Fruit fly (Drosophila melanogaster): ENCODE measurements around the gene Fum2.
A peak's percentile ranks its signal among the peaks of the same experiment; 100 is the strongest.

The Fum2 gene

dm6 chrX:6678635-6679501, 2.7 kb upstream of the Fum2 start, which contains the start of gene ND-ASHI (continued):
- peak; percentile 89 for TF ChIP-seq dati (GFP tag; IDR thresholded peaks at IDR 0.05)
- peak; percentile 85 for TF ChIP-seq CHES-1-like (GFP tag; optimal IDR thresholded peaks at IDR 0.05)
- peak; percentile 78 for TF ChIP-seq NK7.1 (GFP tag; optimal IDR thresholded peaks at IDR 0.05)
- TF ChIP-seq lab (GFP tag; optimal IDR thresholded peaks at IDR 0.05): peak; percentile 98
- peak; percentile 90 for TF ChIP-seq D19A (tag; optimal IDR thresholded peaks at IDR 0.05)
- TF ChIP-seq mam (GFP tag; optimal IDR thresholded peaks at IDR 0.05): peak; percentile 95
- TF ChIP-seq gro (GFP tag; optimal IDR thresholded peaks at IDR 0.05): peak; percentile 97
- TF ChIP-seq CG12299 (tag; optimal IDR thresholded peaks at IDR 0.05): peak; percentile 91
- peak; percentile 89 for TF ChIP-seq CG11560 (tag; IDR thresholded peaks at IDR 0.05)
- peak; percentile 81 for TF ChIP-seq Elba2 (GFP tag; optimal IDR thresholded peaks at IDR 0.05)
- TF ChIP-seq CG42726 (GFP tag; IDR thresholded peaks at IDR 0.05; ENCODE audit: partially characterized antibody): no peak
- peak; percentile 89 for TF ChIP-seq CG33213 (GFP tag; optimal IDR thresholded peaks at IDR 0.05)
- no peak for TF ChIP-seq hkb (optimal IDR thresholded peaks at IDR 0.05)
- TF ChIP-seq hkb (GFP tag; IDR thresholded peaks at IDR 0.05): peak; percentile 97
- peak; percentile 96 for TF ChIP-seq HHEX (GFP tag; optimal IDR thresholded peaks at IDR 0.05)
- peak; percentile 80 for TF ChIP-seq CG8359 (GFP tag; optimal IDR thresholded peaks at IDR 0.05; ENCODE audit: borderline replicate concordance)
- TF ChIP-seq Rx (GFP tag; IDR thresholded peaks at IDR 0.05): peak; percentile 95
- peak; percentile 73 for TF ChIP-seq CG4707 (GFP tag; optimal IDR thresholded peaks at IDR 0.05)
- TF ChIP-seq CG17359 (tag; optimal IDR thresholded peaks at IDR 0.05): peak; percentile 95
- peak; percentile 97 for TF ChIP-seq schlank (tag; optimal IDR thresholded peaks at IDR 0.05)
- TF ChIP-seq Antp (GFP tag; optimal IDR thresholded peaks at IDR 0.05): peak; percentile 86
- peak; percentile 94 for TF ChIP-seq E2f1 (GFP tag; IDR thresholded peaks at IDR 0.05)
- no peak for TF ChIP-seq CG34224 (GFP tag; IDR thresholded peaks at IDR 0.05; ENCODE audit: partially characterized antibody)
- peak; percentile 22 for TF ChIP-seq grn (GFP tag; optimal IDR thresholded peaks at IDR 0.05)
- TF ChIP-seq lola (GFP tag; optimal IDR thresholded peaks at IDR 0.05): peak in 1 of 3 experiments; percentile 76
- TF ChIP-seq crc (GFP tag; optimal IDR thresholded peaks at IDR 0.05): peak; percentile 85
- TF ChIP-seq CG7928 (GFP tag; optimal IDR thresholded peaks at IDR 0.05): peak; percentile 81
- TF ChIP-seq rib (GFP tag; IDR thresholded peaks at IDR 0.05): peak; percentile 96
- peak; percentile 96 for TF ChIP-seq CG12659 (GFP tag; optimal IDR thresholded peaks at IDR 0.05)
- peak; percentile 95 for TF ChIP-seq CG13296 (GFP tag; optimal IDR thresholded peaks at IDR 0.05)
- peak; percentile 74 for TF ChIP-seq en (GFP tag; optimal IDR thresholded peaks at IDR 0.05)
- peak; percentile 88 for TF ChIP-seq tap (tag; optimal IDR thresholded peaks at IDR 0.05)
- peak; percentile 88 for TF ChIP-seq CG31365 (tag; optimal IDR thresholded peaks at IDR 0.05)
- TF ChIP-seq nau (GFP tag; optimal IDR thresholded peaks at IDR 0.05): no peak
- peak; percentile 96 for TF ChIP-seq BtbVII (GFP tag; optimal IDR thresholded peaks at IDR 0.05)
- TF ChIP-seq CG3995 (GFP tag; optimal IDR thresholded peaks at IDR 0.05): peak; percentile 68
- peak; percentile 98 for TF ChIP-seq Drgx (GFP tag; IDR thresholded peaks at IDR 0.05)
- TF ChIP-seq fru (optimal IDR thresholded peaks at IDR 0.05): no peak
- TF ChIP-seq CG10274 (GFP tag; optimal IDR thresholded peaks at IDR 0.05): peak; percentile 89
- TF ChIP-seq pho (GFP tag; optimal IDR thresholded peaks at IDR 0.05): peak; percentile 93
- TF ChIP-seq fd102C (GFP tag; optimal IDR thresholded peaks at IDR 0.05): peak; percentile 15
- no peak for TF ChIP-seq bbx (GFP tag; IDR thresholded peaks at IDR 0.05; ENCODE audit: partially characterized antibody)
- TF ChIP-seq CG15011 (GFP tag; optimal IDR thresholded peaks at IDR 0.05): peak; percentile 91
- TF ChIP-seq CG13424 (tag; optimal IDR thresholded peaks at IDR 0.05): peak; percentile 92
- peak; percentile 95 for TF ChIP-seq CG15269 (tag; optimal IDR thresholded peaks at IDR 0.05)
- peak; percentile 93 for TF ChIP-seq tin (GFP tag; optimal IDR thresholded peaks at IDR 0.05)
- TF ChIP-seq pb (GFP tag; optimal IDR thresholded peaks at IDR 0.05): peak; percentile 80
- peak; percentile 75 for TF ChIP-seq da (GFP tag; optimal IDR thresholded peaks at IDR 0.05)
- peak; percentile 87 for TF ChIP-seq slou (GFP tag; optimal IDR thresholded peaks at IDR 0.05)
